Worm (Caenorhabditis elegans) whole organism, L1 larva: Measurements from ENCODE around the gene ZC477.7.

Experiments used
- C04F5.9 ChIP-seq: sonication (generic microtip); optimal IDR thresholded peaks from 2 replicates; lab custom pipeline; 2016; ENCODE audit warnings: missing genetic modification characterization, missing compliant biosample characterization
- ama-1 ChIP-seq: fragments of 150-350 bp; optimal IDR thresholded peaks from 2 replicates; lab custom pipeline; 2014
- blmp-1 ChIP-seq: fragments of 150-350 bp; optimal IDR thresholded peaks from 2 replicates; lab custom pipeline; 2014; ENCODE audit warnings: missing biosample characterization, missing genetic modification characterization
- ceh-82 ChIP-seq, 3 experiments: fragments of 150-350 bp in 1 of 3; sonication (generic microtip) in 2 of 3; optimal IDR thresholded peaks; 2 replicates each; lab custom pipeline; 2014 to 2017; ENCODE audit warnings: missing biosample characterization in 3 of 3, missing genetic modification characterization in 3 of 3
- ceh-88 ChIP-seq: fragments of 200-800 bp; sonication (Bioruptor generic); IDR thresholded peaks from 2 replicates; pipeline ENCODE4 v1.3.6; 2022; ENCODE audit warnings: missing genetic modification characterization, missing compliant biosample characterization
- ces-1 ChIP-seq: fragments of 150-350 bp; optimal IDR thresholded peaks from 2 replicates; lab custom pipeline; 2014; ENCODE audit warnings: missing biosample characterization, missing genetic modification reagents, missing genetic modification characterization
- dpl-1 ChIP-seq, 3 experiments: fragments of 150-350 bp in 2 of 3; sonication (generic microtip) in 1 of 3; optimal IDR thresholded peaks; 2 replicates each; lab custom pipeline; 2014 to 2017; ENCODE audit warnings: missing biosample characterization in 3 of 3, missing genetic modification characterization in 3 of 3, missing genetic modification reagents in 3 of 3
- efl-3 ChIP-seq: fragments of 200-800 bp; sonication (Bioruptor generic); optimal IDR thresholded peaks from 2 replicates; lab custom pipeline; 2018; ENCODE audit warnings: mild to moderate bottlenecking, missing genetic modification characterization, missing compliant biosample characterization
- egl-27 ChIP-seq, 2 experiments: fragments of 150-350 bp in 1 of 2; sonication (generic microtip); optimal IDR thresholded peaks; 3 replicates each; lab custom pipeline; 2017 to 2018; ENCODE audit warnings: missing biosample characterization in 2 of 2, missing genetic modification characterization in 2 of 2, missing genetic modification reagents in 2 of 2
- elt-3 ChIP-seq, 6 experiments: fragments of 150-350 bp in 1 of 6; sonication (generic microtip); optimal IDR thresholded peaks; 2 replicates each; lab custom pipeline; 2017 to 2018; ENCODE audit warnings: missing biosample characterization in 6 of 6, missing genetic modification characterization in 6 of 6, inconsistent platforms in 1 of 6
- ets-5 ChIP-seq: fragments of 200-800 bp; sonication (Bioruptor generic); IDR thresholded peaks from 2 replicates; pipeline ENCODE4 v1.3.6; 2022; ENCODE audit warnings: missing genetic modification characterization, missing compliant biosample characterization
- grh-1 ChIP-seq: fragments of 200-800 bp; sonication (Bioruptor generic); IDR thresholded peaks from 2 replicates; pipeline ENCODE4 v1.3.6; 2022; ENCODE audit warnings: missing genetic modification reagents, missing genetic modification characterization, missing compliant biosample characterization
- hlh-17 ChIP-seq: fragments of 200-800 bp; sonication (Bioruptor generic); optimal IDR thresholded peaks from 2 replicates; lab custom pipeline; 2018; ENCODE audit warnings: missing genetic modification characterization, mild to moderate bottlenecking, missing compliant biosample characterization, moderate library complexity, borderline replicate concordance
- hlh-4 ChIP-seq: sonication (generic microtip); optimal IDR thresholded peaks from 2 replicates; lab custom pipeline; 2016; ENCODE audit warnings: mild to moderate bottlenecking, missing genetic modification characterization, missing compliant biosample characterization
- isw-1 ChIP-seq: fragments of 200-800 bp; sonication (Bioruptor generic); IDR thresholded peaks from 2 replicates; pipeline ENCODE4 v1.3.6; 2022; ENCODE audit warnings: missing genetic modification characterization, missing compliant biosample characterization
- lin-13 ChIP-seq: fragments of 150-350 bp; optimal IDR thresholded peaks from 2 replicates; lab custom pipeline; 2014; ENCODE audit warnings: missing biosample characterization, missing genetic modification reagents, missing genetic modification characterization
- lin-14 ChIP-seq: fragments of 200-800 bp; sonication (Bioruptor generic); optimal IDR thresholded peaks from 2 replicates; lab custom pipeline; 2018; ENCODE audit warnings: mild to moderate bottlenecking, missing genetic modification characterization, moderate library complexity, missing compliant biosample characterization
- lin-15B ChIP-seq: fragments of 150-350 bp; sonication (generic microtip); optimal IDR thresholded peaks from 3 replicates; lab custom pipeline; 2014; ENCODE audit warnings: missing biosample characterization, missing genetic modification characterization
- lin-39 ChIP-seq: fragments of 150-350 bp; optimal IDR thresholded peaks from 2 replicates; lab custom pipeline; 2014; ENCODE audit warnings: missing biosample characterization, missing genetic modification reagents, missing genetic modification characterization
- lir-3 ChIP-seq: sonication (generic microtip); optimal IDR thresholded peaks from 2 replicates; lab custom pipeline; 2016; ENCODE audit warnings: mild to moderate bottlenecking, missing genetic modification characterization, moderate library complexity, missing compliant biosample characterization; ENCODE audit not compliant: poor library complexity
- lsy-2 ChIP-seq, 2 experiments: fragments of 150-350 bp; optimal IDR thresholded peaks; 2 replicates each; lab custom pipeline; 2014; ENCODE audit warnings: missing biosample characterization in 2 of 2, missing genetic modification characterization in 2 of 2
- mab-9 ChIP-seq: fragments of 200-800 bp; sonication (Bioruptor generic); IDR thresholded peaks from 2 replicates; pipeline ENCODE4 v1.3.6; 2022; ENCODE audit warnings: missing genetic modification reagents, missing genetic modification characterization, missing compliant biosample characterization
- mdl-1 ChIP-seq, 2 experiments: fragments of 150-350 bp; optimal IDR thresholded peaks; 2 replicates each; lab custom pipeline; 2014 to 2017; ENCODE audit warnings: missing biosample characterization in 2 of 2, missing genetic modification characterization in 2 of 2, inconsistent platforms in 1 of 2
- mep-1 ChIP-seq: fragments of 150-350 bp; optimal IDR thresholded peaks from 2 replicates; lab custom pipeline; 2014; ENCODE audit warnings: missing biosample characterization, missing genetic modification characterization
- nhr-12 ChIP-seq: sonication (generic microtip); optimal IDR thresholded peaks from 2 replicates; lab custom pipeline; 2017; ENCODE audit warnings: missing biosample characterization, missing genetic modification characterization
- nhr-19 ChIP-seq: fragments of 200-800 bp; sonication (Bioruptor generic); conservative IDR thresholded peaks from 2 replicates; pipeline ENCODE4 v1.3.6; 2022; ENCODE audit warnings: missing genetic modification characterization, missing compliant biosample characterization
- nhr-237 ChIP-seq: fragments of 150-350 bp; optimal IDR thresholded peaks from 2 replicates; lab custom pipeline; 2014; ENCODE audit warnings: missing biosample characterization, missing genetic modification characterization
- nhr-28 ChIP-seq: fragments of 150-350 bp; optimal IDR thresholded peaks from 2 replicates; lab custom pipeline; 2014; ENCODE audit warnings: missing biosample characterization, missing genetic modification characterization
- nhr-47 ChIP-seq: sonication (generic microtip); optimal IDR thresholded peaks from 2 replicates; lab custom pipeline; 2016; ENCODE audit warnings: mild to moderate bottlenecking, missing genetic modification characterization, moderate library complexity, missing compliant biosample characterization
- nhr-71 ChIP-seq: sonication (generic microtip); optimal IDR thresholded peaks from 2 replicates; lab custom pipeline; 2016; ENCODE audit warnings: mild to moderate bottlenecking, missing genetic modification characterization, moderate library complexity, missing compliant biosample characterization
- nhr-76 ChIP-seq: sonication (generic microtip); optimal IDR thresholded peaks from 2 replicates; lab custom pipeline; 2017; ENCODE audit warnings: missing biosample characterization, missing genetic modification characterization
- nhr-84 ChIP-seq: sonication (generic microtip); optimal IDR thresholded peaks from 2 replicates; lab custom pipeline; 2017; ENCODE audit warnings: missing biosample characterization, missing genetic modification characterization
- nhr-85 ChIP-seq: sonication (generic microtip); peaks from one replicate; lab custom pipeline; 2016; ENCODE audit warnings: missing genetic modification characterization, inconsistent platforms, missing compliant biosample characterization
- nhr-90 ChIP-seq: sonication (generic microtip); optimal IDR thresholded peaks from 2 replicates; lab custom pipeline; 2016; ENCODE audit warnings: mild to moderate bottlenecking, missing genetic modification characterization, missing compliant biosample characterization; ENCODE audit not compliant: poor library complexity
- pag-3 ChIP-seq: sonication (generic microtip); optimal IDR thresholded peaks from 2 replicates; lab custom pipeline; 2017; ENCODE audit warnings: missing genetic modification characterization, mild to moderate bottlenecking, missing compliant biosample characterization, antibody characterized with exemption, borderline replicate concordance; ENCODE audit not compliant: insufficient read depth
- pax-3 ChIP-seq: fragments of 200-800 bp; sonication (Bioruptor generic); optimal IDR thresholded peaks from 2 replicates; lab custom pipeline; 2018; ENCODE audit warnings: mild to moderate bottlenecking, missing genetic modification characterization, moderate library complexity, missing compliant biosample characterization
- pqm-1 ChIP-seq: sonication (generic microtip); optimal IDR thresholded peaks from 3 replicates; lab custom pipeline; 2017; ENCODE audit warnings: missing biosample characterization, missing genetic modification characterization
- skn-1 ChIP-seq: fragments of 150-350 bp; optimal IDR thresholded peaks from 2 replicates; lab custom pipeline; 2014; ENCODE audit warnings: missing biosample characterization, missing genetic modification characterization
- sptf-1 ChIP-seq: fragments of 150-350 bp; optimal IDR thresholded peaks from 2 replicates; lab custom pipeline; 2014; ENCODE audit warnings: missing biosample characterization, missing genetic modification characterization
- swsn-7 ChIP-seq: sonication (generic microtip); optimal IDR thresholded peaks from 2 replicates; lab custom pipeline; 2016; ENCODE audit warnings: missing genetic modification characterization, missing compliant biosample characterization
- tbx-2 ChIP-seq: sonication (generic microtip); optimal IDR thresholded peaks from 2 replicates; lab custom pipeline; 2016; ENCODE audit warnings: missing genetic modification characterization, missing compliant biosample characterization
- unc-130 ChIP-seq: fragments of 150-350 bp; optimal IDR thresholded peaks from 2 replicates; lab custom pipeline; 2017; ENCODE audit warnings: missing biosample characterization, missing genetic modification characterization, inconsistent platforms
- unc-62 ChIP-seq: fragments of 150-350 bp; optimal IDR thresholded peaks from 2 replicates; lab custom pipeline; 2014; ENCODE audit warnings: missing biosample characterization, missing genetic modification reagents, missing genetic modification characterization
- unc-86 ChIP-seq: sonication (generic microtip); optimal IDR thresholded peaks from 2 replicates; lab custom pipeline; 2016; ENCODE audit warnings: missing genetic modification characterization, missing compliant biosample characterization
- unc-98 ChIP-seq: fragments of 200-800 bp; sonication (Bioruptor generic); IDR thresholded peaks from 2 replicates; pipeline ENCODE4 v1.3.6; 2022; ENCODE audit warnings: missing genetic modification characterization, missing compliant biosample characterization
- vab-15 ChIP-seq: sonication (generic microtip); optimal IDR thresholded peaks from 2 replicates; lab custom pipeline; 2017; ENCODE audit warnings: missing genotype, mild to moderate bottlenecking, missing genetic modification characterization, missing compliant biosample characterization
- xbp-1 ChIP-seq: sonication (generic microtip); optimal IDR thresholded peaks from 2 replicates; lab custom pipeline; 2016; ENCODE audit warnings: missing genetic modification characterization, missing compliant biosample characterization
- zag-1 ChIP-seq: fragments of 150-350 bp; optimal IDR thresholded peaks from 2 replicates; lab custom pipeline; 2014; ENCODE audit warnings: missing biosample characterization, missing genetic modification characterization
- zip-4 ChIP-seq: fragments of 200-800 bp; sonication (Bioruptor generic); optimal IDR thresholded peaks from 2 replicates; lab custom pipeline; 2018; ENCODE audit warnings: mild to moderate bottlenecking, missing genetic modification characterization, moderate library complexity, missing compliant biosample characterization
- ztf-4 ChIP-seq: fragments of 150-350 bp; optimal IDR thresholded peaks from 2 replicates; lab custom pipeline; 2014; ENCODE audit warnings: missing biosample characterization, missing genetic modification characterization

ZC477.7 gene

DNA sequence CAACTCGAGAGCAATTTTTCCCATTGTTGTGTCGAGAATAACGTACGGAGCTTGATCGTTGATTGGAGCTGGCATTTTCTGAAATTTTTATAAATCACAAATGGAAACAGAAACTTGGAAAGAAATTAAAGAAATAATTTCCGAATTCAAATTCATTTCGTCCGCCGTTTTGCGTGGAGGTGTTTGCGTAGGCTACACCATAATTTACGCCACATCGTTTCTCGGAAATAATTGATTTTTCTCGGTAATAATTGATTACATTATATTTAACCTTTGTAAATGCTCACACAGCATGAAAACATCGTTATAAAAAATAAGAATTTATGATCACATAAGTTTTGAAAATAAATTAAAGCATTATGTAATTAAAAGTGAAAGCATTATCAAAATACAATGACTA, 21.9 kb upstream of the ZC477.7 start, which contains the start of gene cyn-12 (continued):
- TF ChIP-seq sptf-1 (tag; lab: Kevin White, UChicago) (no peak), ztf-4 (no peak), pqm-1 (tag; lab: Kevin White, UChicago) (no peak), isw-1 (no peak), nhr-84 (tag; lab: Kevin White, UChicago) (no peak), mdl-1 (tag; optimal IDR thresholded peaks at IDR 0.05; lab: Kevin White, UChicago) (no peak), lsy-2 (tag; optimal IDR thresholded peaks at IDR 0.05; lab: Kevin White, UChicago) (peak; percentile 41 to 55), ets-5 (GFP tag; lab: Robert Waterston, UW) (no peak), efl-3 (GFP tag; lab: Kevin White, UChicago) (no peak), unc-130 (tag; lab: Kevin White, UChicago) (peak; percentile 52), hlh-17 (GFP tag; lab: Kevin White, UChicago) (no peak), nhr-76 (no peak), pag-3 (tag; lab: Kevin White, UChicago) (no peak), zip-4 (GFP tag; lab: Kevin White, UChicago) (no peak), skn-1 (tag; lab: Kevin White, UChicago) (no peak), lin-13 (GFP tag; lab: Kevin White, UChicago) (no peak), C04F5.9 (tag; lab: Kevin White, UChicago) (no peak), ama-1 (lab: Kevin White, UChicago) (no peak), hlh-4 (tag; lab: Kevin White, UChicago) (no peak), unc-86 (tag; lab: Kevin White, UChicago) (no peak), tbx-2 (tag; lab: Kevin White, UChicago) (peak; percentile 6), blmp-1 (tag; lab: Kevin White, UChicago) (no peak), nhr-47 (peak; percentile 52), nhr-85 (tag; lab: Kevin White, UChicago) (no peak), unc-62 (GFP tag; lab: Kevin White, UChicago) (no peak), mep-1 (tag; lab: Kevin White, UChicago) (no peak), lin-15B (tag; lab: Kevin White, UChicago) (peak; percentile 7), zag-1 (tag; lab: Kevin White, UChicago) (no peak), lir-3 (tag; lab: Kevin White, UChicago) (no peak), grh-1 (GFP tag; lab: Robert Waterston, UW) (no peak), mab-9 (GFP tag; lab: Robert Waterston, UW) (no peak), swsn-7 (tag; lab: Kevin White, UChicago) (peak; percentile 31), lin-39 (tag; lab: Kevin White, UChicago) (no peak), ces-1 (GFP tag; lab: Kevin White, UChicago) (no peak), lin-14 (GFP tag; lab: Kevin White, UChicago) (peak; percentile 11), dpl-1 (GFP tag; optimal IDR thresholded peaks at IDR 0.05; lab: Kevin White, UChicago) (peak in 2 of 3 experiments; percentile 48 to 58), vab-15 (tag; lab: Kevin White, UChicago) (no peak), nhr-12 (tag; lab: Kevin White, UChicago) (no peak), nhr-28 (tag; lab: Kevin White, UChicago) (no peak), pax-3 (tag; lab: Kevin White, UChicago) (no peak)
- TF ChIP-seq, all 84 proteins: peak for 14

DNA sequence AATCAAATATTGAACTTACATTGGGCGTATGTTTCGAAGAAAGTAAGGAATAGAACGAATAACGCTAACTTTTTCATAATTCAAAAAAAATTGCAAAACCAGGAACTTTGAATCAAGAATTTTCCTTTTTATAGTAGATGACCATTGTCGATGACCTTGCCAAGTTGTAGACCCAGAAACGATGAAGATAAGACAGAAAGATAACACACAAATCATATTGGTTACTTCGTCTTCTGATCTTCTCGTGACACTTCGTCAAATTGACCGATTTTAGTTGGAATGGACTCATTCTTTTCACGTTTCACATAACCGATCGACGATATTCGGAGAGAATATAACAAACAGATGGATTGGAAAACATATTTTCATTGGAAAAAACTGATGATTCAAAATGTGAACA, 20.5 kb upstream of the ZC477.7 start, which contains the start of gene grsp-3:
grsp-3 (minus strand) TSS at position 149 of the 400 bp plus-strand sequence.
- TF ChIP-seq elt-3 (tag; optimal IDR thresholded peaks at IDR 0.05; lab: Kevin White, UChicago) (peak in 2 of 6 experiments; percentile 59 to 95), unc-130 (tag; lab: Kevin White, UChicago) (peak; percentile 39), nhr-19 (GFP tag; lab: Robert Waterston, UW) (no peak; the same call in 1 of the 2 replicates), nhr-237 (tag; lab: Kevin White, UChicago) (no peak), zip-4 (GFP tag; lab: Kevin White, UChicago) (no peak), tbx-2 (tag; lab: Kevin White, UChicago) (peak; percentile 18), unc-98 (GFP tag; lab: Robert Waterston, UW) (no peak), mep-1 (tag; lab: Kevin White, UChicago) (peak; percentile 39), mdl-1 (tag; optimal IDR thresholded peaks at IDR 0.05; lab: Kevin White, UChicago) (peak in 1 of 2 experiments; percentile 32), blmp-1 (tag; lab: Kevin White, UChicago) (peak; percentile 80), nhr-71 (tag; lab: Kevin White, UChicago) (peak; percentile 59), egl-27 (tag; optimal IDR thresholded peaks at IDR 0.05; lab: Kevin White, UChicago) (no peak), dpl-1 (GFP tag; optimal IDR thresholded peaks at IDR 0.05; lab: Kevin White, UChicago) (peak in 1 of 3 experiments; percentile 26), ceh-82 (tag; optimal IDR thresholded peaks at IDR 0.05; lab: Kevin White, UChicago) (no peak), xbp-1 (no peak), hlh-17 (GFP tag; lab: Kevin White, UChicago) (no peak), unc-62 (GFP tag; lab: Kevin White, UChicago) (no peak), nhr-90 (tag; lab: Kevin White, UChicago) (no peak), nhr-47 (no peak), nhr-85 (tag; lab: Kevin White, UChicago) (peak; percentile 89), ceh-88 (GFP tag; lab: Robert Waterston, UW) (no peak)
